Worm (Caenorhabditis elegans) whole organism, L3 larva: Measurements from ENCODE around the gene hipr-1.

Source experiments
- ama-1 ChIP-seq: fragments of 150-350 bp; optimal IDR thresholded peaks from 2 replicates; lab custom pipeline; 2018
- jun-1 ChIP-seq: fragments of 150-350 bp; optimal IDR thresholded peaks from 2 replicates; lab custom pipeline; 2014; ENCODE audit warnings: missing biosample characterization, missing genetic modification reagents, missing genetic modification characterization
- lin-15B ChIP-seq: fragments of 150-350 bp; optimal IDR thresholded peaks from 2 replicates; lab custom pipeline; 2014; ENCODE audit warnings: missing biosample characterization, missing genetic modification characterization

- TF ChIP-seq lin-15B (no peak), jun-1 (tag; lab: Kevin White, UChicago) (peak; percentile 33), ama-1 (lab: Kevin White, UChicago) (no peak)
Observed at ce11 chrIII:8733237-8733636, 13.2 kb downstream of the hipr-1 start.
